Fruit fly (Drosophila melanogaster) Kc167 (cell line): ENCODE data around the gene Adi1.

Experiments
- Myc ChIP-seq: fragments of >200 bp; optimal IDR thresholded peaks from 2 replicates; lab custom pipeline; 2017; ENCODE audit warnings: missing external identifiers
- Sin3A ChIP-seq: fragments of >200 bp; optimal IDR thresholded peaks from 2 replicates; lab custom pipeline; 2018; ENCODE audit warnings: missing external identifiers
- h ChIP-seq: fragments of >200 bp; optimal IDR thresholded peaks from 3 replicates; lab custom pipeline; 2018; ENCODE audit warnings: missing external identifiers
- insv ChIP-seq: fragments of >200 bp; optimal IDR thresholded peaks from 3 replicates; lab custom pipeline; 2018; ENCODE audit warnings: missing external identifiers
- psq ChIP-seq: fragments of >200 bp; optimal IDR thresholded peaks from 2 replicates; lab custom pipeline; 2017; ENCODE audit warnings: missing external identifiers
- ttk ChIP-seq: sonication (Bioruptor generic); optimal IDR thresholded peaks from 2 replicates; lab custom pipeline; 2017; ENCODE audit warnings: missing external identifiers

The Adi1 gene

DNA sequence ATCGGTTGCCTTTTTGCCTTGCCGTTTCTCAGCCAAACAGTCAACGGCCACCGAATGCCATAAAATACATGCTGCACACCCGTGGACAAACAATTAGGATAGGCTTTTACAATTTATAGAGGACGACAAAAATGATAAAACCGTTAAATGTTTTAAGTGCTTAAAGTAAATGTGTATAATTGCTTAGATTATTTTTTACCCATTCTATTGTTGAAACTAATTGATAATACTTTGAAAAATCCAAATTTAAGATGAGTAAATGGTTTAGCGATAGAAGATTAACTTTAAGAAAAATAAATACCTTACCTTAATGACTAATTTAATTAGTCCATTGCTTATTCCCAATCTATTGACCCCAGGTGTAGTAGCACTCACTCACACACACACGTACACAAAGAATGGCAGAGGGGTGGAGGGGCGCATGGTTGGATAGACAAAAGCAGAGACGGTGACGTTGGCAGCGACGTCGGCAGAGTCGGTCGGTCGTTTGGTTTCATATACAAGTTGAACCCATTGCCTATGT is 15.4 kb downstream of the Adi1 start:
- TF ChIP-seq Myc (lab: Kevin White, UChicago) (no peak), ttk (lab: Kevin White, UChicago) (no peak), Sin3A (lab: Kevin White, UChicago) (no peak), h (no peak), insv (no peak), psq (lab: Kevin White, UChicago) (no peak)

DNA sequence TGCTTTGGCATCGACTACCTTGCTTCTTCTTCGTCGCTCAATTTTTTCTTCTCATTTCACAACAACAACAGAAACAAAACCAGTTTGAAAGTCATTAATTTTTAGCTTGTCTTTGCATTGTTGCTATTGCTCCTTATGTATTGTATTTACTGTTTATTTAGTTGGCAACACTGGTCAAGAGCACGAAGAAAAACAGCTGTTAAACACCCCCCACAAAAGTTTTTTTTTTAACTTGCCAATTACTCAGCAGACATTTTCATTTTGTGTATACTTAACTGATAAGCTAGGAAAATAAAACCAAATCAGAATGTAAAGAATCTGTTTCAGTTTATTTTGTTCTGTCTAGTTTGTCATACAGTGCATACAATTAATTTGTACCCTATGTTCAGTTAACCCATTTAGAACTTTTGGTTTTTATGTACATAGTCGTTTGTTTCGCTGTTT is 16.6 kb downstream of the Adi1 start:
- no peak for TF ChIP-seq ttk (lab: Kevin White, UChicago)
- no peak for TF ChIP-seq psq (lab: Kevin White, UChicago)
- no peak for TF ChIP-seq h
- no peak for TF ChIP-seq Sin3A (lab: Kevin White, UChicago)
- TF ChIP-seq Myc (lab: Kevin White, UChicago): no peak
- no peak for TF ChIP-seq insv

DNA sequence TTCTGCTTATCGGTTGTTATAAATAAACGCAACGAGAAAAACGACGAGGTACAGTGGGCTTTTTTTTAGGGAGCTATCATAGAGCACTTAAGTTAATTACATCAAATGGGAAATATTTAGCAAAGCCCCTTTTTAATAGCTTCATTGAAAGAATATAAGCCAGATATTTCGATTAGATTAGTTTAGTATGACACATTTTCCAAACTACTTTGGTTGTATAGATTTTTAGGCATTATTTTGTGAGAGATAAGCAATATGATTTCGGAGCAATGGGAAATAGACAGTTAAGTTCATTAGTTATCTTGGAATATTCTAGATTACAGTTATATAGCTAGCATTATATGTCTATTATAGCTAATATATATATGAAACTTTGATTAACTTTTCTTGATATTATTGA is 17.0 kb downstream of the Adi1 start:
- TF ChIP-seq h: no peak
- no peak for TF ChIP-seq Sin3A (lab: Kevin White, UChicago)
- TF ChIP-seq ttk (lab: Kevin White, UChicago): no peak
- no peak for TF ChIP-seq Myc (lab: Kevin White, UChicago)
- TF ChIP-seq psq (lab: Kevin White, UChicago): no peak
- no peak for TF ChIP-seq insv

DNA sequence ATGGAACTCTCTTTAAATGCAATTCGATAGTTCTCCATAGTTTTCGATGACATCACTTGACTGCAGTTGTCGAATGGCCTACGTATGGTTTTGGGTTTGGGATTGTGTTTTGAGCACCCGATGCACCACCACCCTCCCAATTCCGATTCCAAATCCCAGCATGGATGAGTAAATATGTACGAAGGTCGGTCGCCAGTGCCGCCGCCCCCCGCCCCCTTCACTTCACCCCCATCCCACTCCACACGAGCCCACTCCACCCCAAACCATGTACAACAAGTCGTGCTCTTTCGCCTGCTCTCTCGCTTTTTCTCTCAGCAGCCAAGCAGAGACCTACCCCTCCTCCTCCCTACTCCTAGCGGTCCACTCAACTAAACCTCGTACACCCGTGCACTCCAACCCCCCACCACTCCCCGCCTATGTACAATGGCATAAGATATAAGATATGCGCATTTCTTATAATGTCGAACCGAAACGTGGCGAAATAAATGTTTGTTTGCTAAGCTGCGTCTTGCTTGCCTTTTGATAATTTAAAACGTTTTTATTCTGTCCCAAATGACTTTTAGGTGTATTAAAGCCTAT is 17.6 kb downstream of the Adi1 start:
- TF ChIP-seq ttk (lab: Kevin White, UChicago) (no peak), Myc (lab: Kevin White, UChicago) (no peak), psq (lab: Kevin White, UChicago) (no peak), h (no peak), Sin3A (lab: Kevin White, UChicago) (no peak), insv (no peak)

DNA sequence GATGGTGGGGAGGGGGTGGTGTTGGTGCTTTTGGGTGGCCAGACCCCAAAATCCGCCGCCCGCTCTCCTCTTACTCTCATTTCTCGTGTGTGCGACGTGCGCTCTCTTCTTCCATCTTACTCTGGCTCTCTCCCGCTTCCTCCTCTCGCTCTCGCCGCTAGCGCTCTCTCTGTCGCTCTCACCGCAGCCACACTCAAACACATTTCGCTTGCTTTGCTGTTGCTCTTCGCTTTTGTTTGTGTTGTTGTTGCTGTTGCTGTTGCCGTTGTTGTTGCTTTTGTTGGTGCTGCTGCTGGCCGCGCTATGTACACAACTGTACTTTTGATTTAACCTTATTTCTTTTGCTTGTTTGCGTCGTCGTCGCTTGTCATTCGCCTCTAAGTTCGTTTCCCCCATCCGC is 18.6 kb downstream of the Adi1 start:
- no peak for TF ChIP-seq Sin3A (lab: Kevin White, UChicago)

DNA sequence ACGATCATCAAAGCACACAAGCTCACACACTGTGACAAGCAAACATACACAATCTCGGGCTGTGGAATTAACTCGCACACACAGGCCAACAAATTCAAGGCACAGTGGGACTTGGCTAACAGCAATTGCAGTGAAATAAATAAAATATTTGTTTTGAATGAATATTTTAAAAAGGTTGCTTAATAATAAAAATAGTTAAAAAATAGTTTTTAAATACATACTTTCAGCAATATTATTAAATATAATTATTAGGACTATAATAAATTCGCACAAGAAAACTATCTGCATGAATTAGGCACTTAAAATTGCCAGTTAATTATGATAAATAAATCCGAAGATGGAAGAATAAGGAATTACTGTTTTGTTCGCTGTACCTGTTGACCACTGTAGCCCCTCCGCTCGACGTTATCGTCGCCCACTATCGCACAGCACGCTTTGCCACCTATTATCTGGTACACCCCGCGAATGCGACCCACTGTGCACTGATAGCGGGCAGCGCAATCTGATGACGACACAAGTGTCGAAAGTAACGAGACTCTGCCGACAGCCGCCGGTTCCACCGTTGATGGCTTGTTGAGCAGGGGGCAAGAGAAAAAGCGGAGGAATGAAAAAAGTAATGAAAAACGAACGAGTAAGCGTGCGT is 19.7 kb downstream of the Adi1 start:
- TF ChIP-seq Sin3A (lab: Kevin White, UChicago) (no peak), h (no peak), Myc (lab: Kevin White, UChicago) (no peak), insv (no peak), psq (lab: Kevin White, UChicago) (no peak), ttk (lab: Kevin White, UChicago) (no peak)

DNA sequence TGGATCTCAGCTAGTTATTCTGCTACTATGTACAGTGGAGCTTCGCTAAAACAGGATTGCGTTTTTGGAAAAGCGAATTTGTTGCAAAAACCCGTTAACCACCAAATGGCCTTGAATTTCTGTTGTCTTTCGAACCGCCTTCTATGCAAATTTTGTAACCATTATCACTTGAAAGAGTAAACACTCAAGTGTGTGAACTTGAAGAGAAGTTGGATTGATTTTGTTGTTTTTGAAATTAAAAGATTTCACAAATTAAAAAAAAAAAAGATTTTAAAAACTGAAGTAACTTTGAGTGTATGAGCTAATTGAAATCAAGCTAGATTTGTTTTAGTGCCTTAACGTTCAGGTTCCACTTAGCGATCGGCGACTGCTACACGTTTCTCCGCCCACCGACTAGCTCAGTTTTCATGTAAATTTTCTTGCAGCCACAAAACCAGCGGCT is 20.7 kb downstream of the Adi1 start:
- TF ChIP-seq insv: no peak

DNA sequence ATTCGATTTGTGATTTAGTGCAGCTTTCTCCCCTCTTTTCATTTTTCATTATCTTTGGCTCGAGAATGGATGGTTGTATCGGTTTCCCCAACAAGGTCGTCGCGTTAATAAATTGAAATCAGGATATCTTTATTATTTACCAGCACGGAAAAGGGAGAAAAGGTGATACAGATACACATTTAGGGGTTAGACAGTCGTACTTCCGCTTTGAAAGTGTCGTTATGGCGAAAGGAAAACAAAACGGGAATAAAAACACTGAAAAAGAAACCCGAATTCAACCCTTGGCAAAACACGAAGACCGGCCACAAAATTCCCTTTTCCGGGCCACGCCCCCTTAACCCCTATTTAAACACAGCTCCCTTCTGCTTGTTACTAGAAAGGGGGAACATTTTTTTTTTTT is 21.3 kb downstream of the Adi1 start:
- no peak for TF ChIP-seq Myc (lab: Kevin White, UChicago)
- TF ChIP-seq Sin3A (lab: Kevin White, UChicago): no peak
- TF ChIP-seq ttk (lab: Kevin White, UChicago): no peak
- TF ChIP-seq h: no peak
- TF ChIP-seq psq (lab: Kevin White, UChicago): no peak
- no peak for TF ChIP-seq insv

DNA sequence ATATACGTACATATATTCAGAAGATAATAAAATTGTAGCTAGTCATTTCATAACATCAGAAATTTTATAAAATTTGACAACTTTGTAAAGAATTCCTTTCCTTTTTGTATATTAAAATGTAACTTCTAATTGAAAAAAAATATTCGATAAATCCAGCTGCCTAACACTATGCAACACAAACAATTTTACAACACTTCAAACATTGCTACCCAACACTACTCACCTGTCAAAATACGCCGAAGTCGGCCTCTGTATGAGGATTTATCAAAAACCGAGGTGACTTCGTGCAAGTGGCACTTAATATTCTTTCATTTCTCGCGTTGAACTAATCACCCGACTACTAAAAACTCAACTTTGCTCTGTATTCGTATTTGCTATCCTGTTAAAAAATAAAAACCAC is 23.4 kb downstream of the Adi1 start:
- TF ChIP-seq Sin3A (lab: Kevin White, UChicago): no peak
- no peak for TF ChIP-seq psq (lab: Kevin White, UChicago)
- no peak for TF ChIP-seq h
- no peak for TF ChIP-seq ttk (lab: Kevin White, UChicago)
- TF ChIP-seq insv: no peak
- no peak for TF ChIP-seq Myc (lab: Kevin White, UChicago)

DNA sequence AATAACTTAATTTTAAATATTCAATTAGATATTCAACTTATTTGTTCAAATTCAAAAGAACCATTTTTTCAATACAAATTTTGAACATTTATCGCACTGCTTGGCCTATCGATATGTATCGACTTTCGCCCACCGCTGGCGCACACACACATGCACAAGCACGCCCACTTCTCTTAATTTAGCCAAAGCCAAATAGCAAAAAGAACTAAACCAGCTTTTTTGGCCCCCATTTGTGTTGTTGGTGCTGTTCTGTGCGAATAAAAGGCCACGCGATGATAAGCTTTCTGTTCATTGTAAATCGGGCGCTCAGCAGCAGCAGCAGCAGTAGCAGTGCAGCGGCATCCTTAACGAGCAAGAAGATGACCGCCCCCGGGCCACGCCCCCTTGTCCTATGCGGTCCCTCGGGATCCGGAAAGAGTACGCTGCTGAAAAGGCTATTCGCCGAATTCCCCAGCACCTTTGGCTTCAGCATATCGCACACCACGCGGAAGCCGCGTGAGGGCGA is 27.8 kb downstream of the Adi1 start, which contains the start of gene CG11811:
TSS of gene CG11811 (plus strand) at position 121 of the 505 bp plus-strand sequence.
- TF ChIP-seq psq (lab: Kevin White, UChicago) (no peak), Sin3A (lab: Kevin White, UChicago) (no peak), h (no peak), insv (no peak), ttk (lab: Kevin White, UChicago) (no peak), Myc (lab: Kevin White, UChicago) (no peak)

DNA sequence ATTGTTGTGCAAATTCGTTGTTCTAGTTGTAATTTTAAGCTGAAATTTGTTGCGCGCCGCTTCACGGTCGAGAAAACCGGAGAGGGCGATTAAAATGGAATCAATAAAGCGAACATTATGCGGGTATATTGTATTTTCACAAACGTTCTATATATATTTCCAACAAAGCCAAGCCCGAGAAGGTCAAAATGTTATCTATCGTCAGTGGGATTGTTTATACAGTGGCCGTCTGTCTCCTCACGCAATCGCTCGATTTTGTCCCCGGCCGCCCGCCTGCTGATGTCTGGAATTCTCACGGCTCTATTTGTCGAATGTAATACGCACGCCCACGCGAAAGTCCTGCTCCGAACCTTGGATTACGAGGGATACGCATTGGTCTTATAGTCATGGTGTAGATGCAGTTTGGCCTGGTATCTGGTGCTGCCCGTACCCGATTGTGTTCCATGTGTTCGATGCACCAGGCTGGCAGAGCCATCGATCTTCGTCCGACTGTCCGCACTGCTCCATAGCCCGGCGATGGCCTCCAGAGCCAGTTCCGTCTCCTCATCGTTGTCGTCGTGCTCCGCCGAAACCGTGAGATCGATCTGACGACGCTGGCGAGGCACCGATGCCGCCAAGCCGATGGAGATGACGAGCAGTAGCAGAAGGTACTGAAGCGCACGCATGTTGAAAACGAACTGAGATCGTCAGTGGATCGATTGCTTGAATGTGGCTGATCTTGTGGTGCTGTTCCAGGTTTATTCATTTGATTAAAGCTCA is 29.5 kb downstream of the Adi1 start, which contains the start of gene CG33493:
TSS of gene CG33493 (minus strand) at position 709 of the 759 bp plus-strand sequence.
- TF ChIP-seq Sin3A (lab: Kevin White, UChicago) (no peak), h (no peak), insv (no peak), Myc (lab: Kevin White, UChicago) (no peak), ttk (lab: Kevin White, UChicago) (no peak), psq (lab: Kevin White, UChicago) (no peak)
